Worm (Caenorhabditis elegans) whole organism, young adult: ENCODE measurements around the gene rpn-3.
A peak's percentile ranks its signal among the peaks of the same experiment; 100 is the strongest.

ENCODE experiments used
- B0019.2 ChIP-seq: fragments of 200-800 bp; sonication (Bioruptor generic); conservative IDR thresholded peaks from 2 replicates; pipeline ENCODE4 v1.3.6; 2022; ENCODE audit warnings: missing genetic modification reagents, missing genetic modification characterization, missing compliant biosample characterization
- D2030.7 ChIP-seq: fragments of 200-800 bp; sonication (Bioruptor generic); IDR thresholded peaks from 2 replicates; pipeline ENCODE4 v1.3.6; 2022; ENCODE audit warnings: missing genetic modification reagents, missing genetic modification characterization, missing compliant biosample characterization
- F22D6.2 ChIP-seq: sonication (generic microtip); optimal IDR thresholded peaks from 2 replicates; lab custom pipeline; 2016; ENCODE audit warnings: mild to moderate bottlenecking, missing genetic modification characterization, missing compliant biosample characterization
- F33H1.4 ChIP-seq: fragments of 200-800 bp; sonication (Bioruptor generic); IDR thresholded peaks from 2 replicates; pipeline ENCODE4 v1.3.6; 2022; ENCODE audit warnings: missing genetic modification reagents, missing genetic modification characterization, missing compliant biosample characterization
- F49E8.2 ChIP-seq: sonication (generic microtip); optimal IDR thresholded peaks from 3 replicates; lab custom pipeline; 2017; ENCODE audit warnings: missing genetic modification characterization, mild to moderate bottlenecking, missing compliant biosample characterization, antibody characterized with exemption, moderate library complexity; ENCODE audit not compliant: insufficient read depth
- F52B5.7 ChIP-seq: sonication (generic microtip); optimal IDR thresholded peaks from 2 replicates; lab custom pipeline; 2016; ENCODE audit warnings: mild to moderate bottlenecking, missing genetic modification characterization, missing compliant biosample characterization
- F57A8.1 ChIP-seq: fragments of 200-800 bp; sonication (Bioruptor generic); optimal IDR thresholded peaks from 2 replicates; lab custom pipeline; 2018; ENCODE audit warnings: mild to moderate bottlenecking, missing genetic modification characterization, moderate library complexity, missing compliant biosample characterization
- K11D2.4 ChIP-seq: fragments of 200-800 bp; sonication (Bioruptor generic); IDR thresholded peaks from 2 replicates; pipeline ENCODE4 v1.3.6; 2022; ENCODE audit warnings: missing genetic modification reagents, missing genetic modification characterization, missing compliant biosample characterization
- T26A5.8 ChIP-seq: sonication (generic microtip); optimal IDR thresholded peaks from 2 replicates; lab custom pipeline; 2016; ENCODE audit warnings: missing genetic modification characterization, missing compliant biosample characterization
- Y56A3A.18 ChIP-seq: fragments of 200-800 bp; sonication (Bioruptor generic); IDR thresholded peaks from 2 replicates; pipeline ENCODE4 v1.3.6; 2022; ENCODE audit warnings: missing genetic modification reagents, missing genetic modification characterization, missing compliant biosample characterization
- Y67H2A.10 ChIP-seq: fragments of 200-800 bp; sonication (Bioruptor generic); conservative IDR thresholded peaks from 2 replicates; pipeline ENCODE4 v1.3.6; 2022; ENCODE audit warnings: missing genetic modification reagents, missing genetic modification characterization, missing compliant biosample characterization
- Y79H2A.3 ChIP-seq: fragments of 200-800 bp; sonication (Bioruptor generic); conservative IDR thresholded peaks from 2 replicates; pipeline ENCODE4 v1.3.6; 2022; ENCODE audit warnings: missing genetic modification reagents, missing genetic modification characterization, missing compliant biosample characterization
- attf-5 ChIP-seq: fragments of 200-800 bp; sonication (Bioruptor generic); optimal IDR thresholded peaks from 2 replicates; lab custom pipeline; 2018; ENCODE audit warnings: mild to moderate bottlenecking, missing genetic modification characterization, missing compliant biosample characterization
- bed-2 ChIP-seq: fragments of 200-800 bp; sonication (Bioruptor generic); IDR thresholded peaks from 2 replicates; pipeline ENCODE4 v1.3.6; 2022; ENCODE audit warnings: missing genetic modification reagents, missing genetic modification characterization, missing compliant biosample characterization
- ceh-100 ChIP-seq: fragments of 200-800 bp; sonication (Bioruptor generic); IDR thresholded peaks from 2 replicates; pipeline ENCODE4 v1.3.6; 2022; ENCODE audit warnings: missing genetic modification reagents, missing genetic modification characterization, missing compliant biosample characterization
- ceh-27 ChIP-seq: fragments of 200-800 bp; sonication (Bioruptor generic); optimal IDR thresholded peaks from 2 replicates; lab custom pipeline; 2018; ENCODE audit warnings: mild to moderate bottlenecking, missing genetic modification characterization, moderate library complexity, missing compliant biosample characterization
- ceh-40 ChIP-seq: fragments of 200-800 bp; sonication (Bioruptor generic); IDR thresholded peaks from 2 replicates; pipeline ENCODE4 v1.3.6; 2022; ENCODE audit warnings: missing genetic modification characterization, missing compliant biosample characterization
- ceh-58 ChIP-seq: fragments of 200-800 bp; sonication (Bioruptor generic); IDR thresholded peaks from 2 replicates; pipeline ENCODE4 v1.3.6; 2022; ENCODE audit warnings: missing genetic modification characterization, missing compliant biosample characterization
- ceh-91 ChIP-seq: fragments of 200-800 bp; sonication (Bioruptor generic); IDR thresholded peaks from 2 replicates; pipeline ENCODE4 v1.3.6; 2022; ENCODE audit warnings: missing genetic modification reagents, missing genetic modification characterization, missing compliant biosample characterization
- dox-1 ChIP-seq: fragments of 200-800 bp; sonication (Bioruptor generic); IDR thresholded peaks from 2 replicates; pipeline ENCODE4 v1.3.6; 2022; ENCODE audit warnings: missing genetic modification reagents, missing genetic modification characterization, missing compliant biosample characterization
- egrh-3 ChIP-seq: fragments of 200-800 bp; sonication (Bioruptor generic); IDR thresholded peaks from 2 replicates; pipeline ENCODE4 v1.3.6; 2022; ENCODE audit warnings: missing genetic modification reagents, missing genetic modification characterization, missing compliant biosample characterization
- gei-17 ChIP-seq: fragments of 200-800 bp; sonication (Bioruptor generic); optimal IDR thresholded peaks from 2 replicates; lab custom pipeline; 2018; ENCODE audit warnings: mild to moderate bottlenecking, missing genetic modification characterization, missing compliant biosample characterization
- him-1 ChIP-seq: sonication (generic microtip); optimal IDR thresholded peaks from 2 replicates; lab custom pipeline; 2016; ENCODE audit warnings: missing genotype, missing genetic modification reagents, missing genetic modification characterization, missing compliant biosample characterization
- hlh-12 ChIP-seq: sonication (generic microtip); optimal IDR thresholded peaks from 2 replicates; lab custom pipeline; 2016; ENCODE audit warnings: missing genetic modification characterization, missing compliant biosample characterization
- hlh-26 ChIP-seq: fragments of 200-800 bp; sonication (Bioruptor generic); conservative IDR thresholded peaks from 2 replicates; pipeline ENCODE4 v1.3.6; 2022; ENCODE audit warnings: missing genetic modification reagents, missing genetic modification characterization, missing compliant biosample characterization
- hmg-1.2 ChIP-seq: fragments of 200-800 bp; sonication (Bioruptor generic); IDR thresholded peaks from 2 replicates; pipeline ENCODE4 v1.3.6; 2022; ENCODE audit warnings: missing genetic modification reagents, missing genetic modification characterization, missing compliant biosample characterization
- lin-35 ChIP-seq, 3 experiments: fragments of 150-350 bp in 2 of 3; sonication (generic microtip) in 1 of 3; optimal IDR thresholded peaks; 2 replicates each; lab custom pipeline; 2014 to 2018; ENCODE audit warnings: missing biosample characterization in 3 of 3, missing genetic modification characterization in 3 of 3, missing genetic modification reagents in 3 of 3
- lin-40 ChIP-seq: sonication (generic microtip); optimal IDR thresholded peaks from 2 replicates; lab custom pipeline; 2016; ENCODE audit warnings: missing genetic modification characterization, mild to moderate bottlenecking, missing compliant biosample characterization, missing genotype, missing genetic modification reagents
- lir-1 ChIP-seq: fragments of 200-800 bp; sonication (Bioruptor generic); conservative IDR thresholded peaks from 2 replicates; pipeline ENCODE4 v1.3.6; 2022; ENCODE audit warnings: missing genetic modification reagents, missing genetic modification characterization, missing compliant biosample characterization
- lsl-1 ChIP-seq: fragments of 200-800 bp; sonication (Bioruptor generic); optimal IDR thresholded peaks from 2 replicates; lab custom pipeline; 2018; ENCODE audit warnings: mild to moderate bottlenecking, missing genetic modification characterization, moderate library complexity, missing compliant biosample characterization
- lsy-27 ChIP-seq: sonication (generic microtip); optimal IDR thresholded peaks from 2 replicates; lab custom pipeline; 2017; ENCODE audit warnings: missing genetic modification characterization, mild to moderate bottlenecking, missing compliant biosample characterization, antibody characterized with exemption, missing genotype, borderline replicate concordance; ENCODE audit not compliant: insufficient read depth
- madf-10 ChIP-seq: sonication (generic microtip); optimal IDR thresholded peaks from 2 replicates; lab custom pipeline; 2016; ENCODE audit warnings: mild to moderate bottlenecking, missing genetic modification characterization, missing compliant biosample characterization
- madf-6 ChIP-seq: fragments of 200-800 bp; sonication (Bioruptor generic); IDR thresholded peaks from 2 replicates; pipeline ENCODE4 v1.3.6; 2022; ENCODE audit warnings: missing genetic modification reagents, missing genetic modification characterization, missing compliant biosample characterization
- mes-4 ChIP-seq: sonication (generic microtip); optimal IDR thresholded peaks from 2 replicates; lab custom pipeline; 2016; ENCODE audit warnings: missing genotype, missing genetic modification characterization, missing compliant biosample characterization
- mxl-1 ChIP-seq: sonication (generic microtip); optimal IDR thresholded peaks from 2 replicates; lab custom pipeline; 2016; ENCODE audit warnings: missing genetic modification characterization, missing compliant biosample characterization
- nfya-1 ChIP-seq: sonication (generic microtip); optimal IDR thresholded peaks from 2 replicates; lab custom pipeline; 2017; ENCODE audit warnings: antibody characterized with exemption, missing compliant biosample characterization, missing genetic modification characterization, borderline replicate concordance; ENCODE audit not compliant: insufficient read depth
- nhr-90 ChIP-seq: sonication (generic microtip); optimal IDR thresholded peaks from 2 replicates; lab custom pipeline; 2016; ENCODE audit warnings: missing genotype, mild to moderate bottlenecking, missing genetic modification characterization, missing compliant biosample characterization
- pha-4 ChIP-seq: fragments of 150-350 bp; sonication (generic microtip); optimal IDR thresholded peaks from 2 replicates; lab custom pipeline; 2014; ENCODE audit warnings: missing biosample characterization, missing genetic modification reagents, missing genetic modification characterization
- rcor-1 ChIP-seq: fragments of 200-800 bp; sonication (Bioruptor generic); IDR thresholded peaks from 2 replicates; pipeline ENCODE4 v1.3.6; 2022; ENCODE audit warnings: missing genetic modification reagents, missing genetic modification characterization, missing compliant biosample characterization
- rpc-1 ChIP-seq, 2 experiments: fragments of 150-350 bp in 1 of 2; sonication (generic microtip) in 1 of 2; optimal IDR thresholded peaks; 2 replicates each; lab custom pipeline; 2014 to 2018; ENCODE audit warnings: missing biosample characterization in 1 of 2, missing genetic modification characterization in 1 of 2, missing genetic modification reagents in 1 of 2, missing genotype in 1 of 2
- snpc-4 ChIP-seq, 5 experiments: fragments of 150-350 bp in 1 of 5; sonication (generic microtip) in 4 of 5; optimal IDR thresholded peaks; 2 replicates each; lab custom pipeline; 2014 to 2018; ENCODE audit warnings: missing genetic modification characterization in 5 of 5, missing biosample characterization in 3 of 5, antibody characterized with exemption in 2 of 5, mild to moderate bottlenecking in 2 of 5, missing compliant biosample characterization in 2 of 5, missing genotype in 2 of 5, moderate library complexity in 2 of 5, missing genetic modification reagents in 1 of 5
- somi-1 ChIP-seq: fragments of 200-800 bp; sonication (Bioruptor generic); optimal IDR thresholded peaks from 2 replicates; lab custom pipeline; 2018; ENCODE audit warnings: mild to moderate bottlenecking, missing genetic modification characterization, missing compliant biosample characterization
- tbp1 ChIP-seq: fragments of 200-800 bp; sonication (Bioruptor generic); optimal IDR thresholded peaks from 2 replicates; lab custom pipeline; 2018; ENCODE audit warnings: mild to moderate bottlenecking, missing genetic modification characterization, missing compliant biosample characterization
- tbx-9 ChIP-seq: sonication (generic microtip); optimal IDR thresholded peaks from 2 replicates; lab custom pipeline; 2016; ENCODE audit warnings: borderline replicate concordance, missing genetic modification characterization, inconsistent platforms, missing compliant biosample characterization
- xnd-1 ChIP-seq: sonication (generic microtip); optimal IDR thresholded peaks from 2 replicates; lab custom pipeline; 2016; ENCODE audit warnings: missing genotype, missing genetic modification reagents, missing genetic modification characterization, missing compliant biosample characterization
- zfh-2 ChIP-seq: fragments of 200-800 bp; sonication (Bioruptor generic); conservative IDR thresholded peaks from 2 replicates; pipeline ENCODE4 v1.3.6; 2022; ENCODE audit warnings: missing genetic modification reagents, missing genetic modification characterization, missing compliant biosample characterization
- ztf-18 ChIP-seq: sonication (generic microtip); optimal IDR thresholded peaks from 2 replicates; lab custom pipeline; 2016; ENCODE audit warnings: missing genotype, mild to moderate bottlenecking, missing genetic modification characterization, missing compliant biosample characterization
- ztf-26 ChIP-seq: sonication (generic microtip); optimal IDR thresholded peaks from 2 replicates; lab custom pipeline; 2017; ENCODE audit warnings: missing genetic modification characterization, missing compliant biosample characterization

The rpn-3 gene

DNA sequence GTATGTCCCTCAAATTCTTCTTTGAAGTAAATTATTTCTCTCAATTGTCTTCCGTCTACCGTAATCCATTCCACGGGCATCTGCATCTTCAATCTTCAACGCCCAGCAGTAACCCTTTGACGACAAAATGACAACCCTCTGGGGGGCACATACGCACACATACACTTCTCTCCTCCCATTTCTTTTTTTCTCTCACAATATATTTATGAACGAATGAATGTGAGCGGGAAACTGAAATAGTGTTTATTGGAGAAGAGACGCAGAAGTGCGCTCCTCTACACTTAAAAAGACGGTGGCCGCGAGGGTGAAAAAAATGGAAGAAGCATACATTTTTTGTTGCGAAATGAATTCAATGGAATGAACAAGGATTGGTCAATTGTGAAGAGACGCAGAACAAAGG is 35.2 kb upstream of the rpn-3 start (continued):
- no peak for TF ChIP-seq lir-1 (GFP tag; lab: Robert Waterston, UW)
- TF ChIP-seq madf-6 (GFP tag; lab: Robert Waterston, UW), result peak; percentile 32; the same call in 1 of the 2 replicates
- no peak for TF ChIP-seq somi-1
- TF ChIP-seq ceh-100, result no peak
- TF ChIP-seq F22D6.2 (tag; lab: Kevin White, UChicago), result no peak
- peak; percentile 35 for TF ChIP-seq ceh-27 (GFP tag; lab: Kevin White, UChicago)
- 0 out of 2 replicates have a peak, but pooled peaks have one; percentile 25 for TF ChIP-seq K11D2.4 (GFP tag; lab: Robert Waterston, UW)
- TF ChIP-seq ceh-40 (GFP tag; lab: Robert Waterston, UW), result no peak
- TF ChIP-seq Y56A3A.18 (GFP tag; lab: Robert Waterston, UW), result 0 out of 2 replicates have a peak, but pooled peaks have one; percentile 48
- peak; percentile 78 for TF ChIP-seq hmg-1.2 (GFP tag; lab: Robert Waterston, UW)
- no peak for TF ChIP-seq T26A5.8 (tag; lab: Kevin White, UChicago)
- TF ChIP-seq attf-5 (GFP tag; lab: Kevin White, UChicago), result peak; percentile 88
- no peak for TF ChIP-seq F49E8.2
- no peak for TF ChIP-seq B0019.2 (GFP tag; lab: Robert Waterston, UW)
- TF ChIP-seq F52B5.7 (tag; lab: Kevin White, UChicago), result no peak
- peak; percentile 3 for TF ChIP-seq madf-10
- TF ChIP-seq gei-17, result no peak
- no peak for TF ChIP-seq lsy-27 (tag; lab: Kevin White, UChicago)
- no peak for TF ChIP-seq lsl-1 (GFP tag; lab: Kevin White, UChicago)
- peak; percentile 6 for TF ChIP-seq him-1 (tag; lab: Kevin White, UChicago)
- TF ChIP-seq lin-40, result peak; percentile 41
- no peak for TF ChIP-seq hlh-12 (tag; lab: Kevin White, UChicago)
- TF ChIP-seq D2030.7 (GFP tag; lab: Robert Waterston, UW), result no peak
- TF ChIP-seq hlh-26 (GFP tag; lab: Robert Waterston, UW), result no peak
- TF ChIP-seq nfya-1, result no peak
- TF ChIP-seq bed-2 (GFP tag; lab: Robert Waterston, UW), result no peak
- no peak for TF ChIP-seq rcor-1 (GFP tag; lab: Robert Waterston, UW)
- no peak for TF ChIP-seq mxl-1 (tag; lab: Kevin White, UChicago)
- no peak for TF ChIP-seq Y67H2A.10
- no peak for TF ChIP-seq rpc-1 (optimal IDR thresholded peaks at IDR 0.05; lab: Kevin White, UChicago)
- no peak for TF ChIP-seq rpc-1 (tag; optimal IDR thresholded peaks at IDR 0.05; lab: Kevin White, UChicago)
- TF ChIP-seq nhr-90, result no peak
- TF ChIP-seq pha-4 (tag; lab: Kevin White, UChicago), result peak; percentile 56
- TF ChIP-seq F33H1.4 (GFP tag; lab: Robert Waterston, UW), result no peak
- TF ChIP-seq xnd-1, result no peak
- peak in 1 of 3 experiments; percentile 48 for TF ChIP-seq lin-35 (GFP tag; optimal IDR thresholded peaks at IDR 0.05; lab: Kevin White, UChicago)
- TF ChIP-seq egrh-3 (GFP tag; lab: Robert Waterston, UW), result peak; percentile 23; the same call in 1 of the 2 replicates
- TF ChIP-seq ceh-91 (GFP tag; lab: Robert Waterston, UW), result no peak
- TF ChIP-seq ceh-58 (GFP tag; lab: Robert Waterston, UW), result no peak
- TF ChIP-seq ztf-26 (tag; lab: Kevin White, UChicago), result no peak
- no peak for TF ChIP-seq mes-4
- TF ChIP-seq tbp1, result peak; percentile 37
- TF ChIP-seq tbx-9, result no peak
- no peak for TF ChIP-seq snpc-4 (GFP tag; optimal IDR thresholded peaks at IDR 0.05; lab: Kevin White, UChicago)
- TF ChIP-seq snpc-4 (tag; optimal IDR thresholded peaks at IDR 0.05; lab: Kevin White, UChicago), result peak in 3 of 4 experiments; percentile 2 to 52 (median 18)
- TF ChIP-seq F57A8.1 (GFP tag; lab: Kevin White, UChicago), result no peak
- TF ChIP-seq Y79H2A.3 (GFP tag; lab: Robert Waterston, UW), result no peak
- TF ChIP-seq ztf-18 (tag; lab: Kevin White, UChicago), result peak; percentile 62
- TF ChIP-seq zfh-2 (GFP tag; lab: Robert Waterston, UW), result no peak
- TF ChIP-seq dox-1 (GFP tag; lab: Robert Waterston, UW), result peak; percentile 80; the same call in 1 of the 2 replicates
